Fruit fly (Drosophila melanogaster) whole organism, embryonic: Measurements from ENCODE around the gene Cln7.

Experiments used
- CG10209 ChIP-seq: fragments of 200-800 bp; sonication (Bioruptor generic); optimal IDR thresholded peaks from 3 replicates; lab custom pipeline; 2017; ENCODE audit warnings: missing biosample characterization, mild to moderate bottlenecking, missing genetic modification characterization, missing genetic modification reagents
- CG10366 ChIP-seq: fragments of 200-800 bp; sonication (Bioruptor generic); IDR thresholded peaks from 2 replicates; pipeline ENCODE4 v1.3.6; 2022; ENCODE audit warnings: missing biosample characterization, missing genetic modification characterization
- CG11093 ChIP-seq: fragments of 200-800 bp; sonication (Bioruptor generic); IDR thresholded peaks from 3 replicates; pipeline ENCODE4 v1.3.6; 2022; ENCODE audit warnings: missing biosample characterization, missing genetic modification characterization
- CG11247 ChIP-seq: fragments of 200-800 bp; sonication (Bioruptor generic); IDR thresholded peaks from 2 replicates; pipeline ENCODE4 v1.3.6; 2022; ENCODE audit warnings: missing biosample characterization, missing genetic modification characterization
- CG12104 ChIP-seq: fragments of 200-800 bp; sonication (Bioruptor generic); optimal IDR thresholded peaks from 3 replicates; lab custom pipeline; 2016; ENCODE audit warnings: missing biosample characterization, missing genetic modification characterization
- CG13424 ChIP-seq: fragments of 200-800 bp; sonication (Bioruptor generic); optimal IDR thresholded peaks from 2 replicates; lab custom pipeline; 2019; ENCODE audit warnings: missing biosample characterization, mild to moderate bottlenecking, missing genetic modification characterization, moderate library complexity
- CG1529 ChIP-seq: fragments of 200-800 bp; sonication (Bioruptor generic); optimal IDR thresholded peaks from 3 replicates; lab custom pipeline; 2018; ENCODE audit warnings: missing biosample characterization, missing genetic modification characterization
- CG17186 ChIP-seq: fragments of 200-800 bp; sonication (Bioruptor generic); optimal IDR thresholded peaks from 3 replicates; lab custom pipeline; 2017; ENCODE audit warnings: missing biosample characterization, missing genetic modification reagents, missing genetic modification characterization
- CG17328 ChIP-seq: fragments of 200-800 bp; sonication (Bioruptor generic); IDR thresholded peaks from 2 replicates; pipeline ENCODE4 v1.3.6; 2022; ENCODE audit warnings: missing biosample characterization, missing genetic modification characterization
- CG17361 ChIP-seq: fragments of 200-800 bp; sonication (Bioruptor generic); IDR thresholded peaks from 3 replicates; pipeline ENCODE4 v1.3.6; 2022; ENCODE audit warnings: missing biosample characterization, missing genetic modification characterization
- CG1792 ChIP-seq: fragments of 200-800 bp; sonication (Bioruptor generic); optimal IDR thresholded peaks from 2 replicates; lab custom pipeline; 2016; ENCODE audit warnings: missing biosample characterization, missing genetic modification characterization
- CG1832 ChIP-seq: fragments of 200-800 bp; sonication (Bioruptor generic); optimal IDR thresholded peaks from 2 replicates; lab custom pipeline; 2017; ENCODE audit warnings: missing biosample characterization, mild to moderate bottlenecking, missing genetic modification characterization, inconsistent platforms
- CG18764 ChIP-seq: fragments of 200-800 bp; sonication (Bioruptor generic); optimal IDR thresholded peaks from 3 replicates; lab custom pipeline; 2016; ENCODE audit warnings: missing biosample characterization, missing genetic modification characterization
- CG2120 ChIP-seq: fragments of 200-800 bp; sonication (Bioruptor generic); optimal IDR thresholded peaks from 3 replicates; lab custom pipeline; 2016; ENCODE audit warnings: missing biosample characterization, missing genetic modification characterization
- CG33557 ChIP-seq: fragments of 200-800 bp; sonication (Bioruptor generic); optimal IDR thresholded peaks from 2 replicates; lab custom pipeline; 2019; ENCODE audit warnings: missing biosample characterization, mild to moderate bottlenecking, missing genetic modification characterization, moderate library complexity
- CG4282 ChIP-seq: fragments of 200-800 bp; sonication (Bioruptor generic); optimal IDR thresholded peaks from 2 replicates; lab custom pipeline; 2016; ENCODE audit warnings: missing biosample characterization, missing genetic modification characterization
- CG4707 ChIP-seq: fragments of 200-800 bp; sonication (Bioruptor generic); optimal IDR thresholded peaks from 2 replicates; lab custom pipeline; 2018; ENCODE audit warnings: missing biosample characterization, mild to moderate bottlenecking, missing genetic modification characterization, moderate library complexity
- CG6175 ChIP-seq: fragments of 200-800 bp; sonication (Bioruptor generic); IDR thresholded peaks from 3 replicates; pipeline ENCODE4 v1.3.6; 2022; ENCODE audit warnings: missing biosample characterization, missing genetic modification characterization
- CG6654 ChIP-seq: fragments of 200-800 bp; sonication (Bioruptor generic); optimal IDR thresholded peaks from 2 replicates; lab custom pipeline; 2017; ENCODE audit warnings: missing biosample characterization, mild to moderate bottlenecking, missing genetic modification characterization
- CG7372 ChIP-seq: fragments of 200-800 bp; sonication (Bioruptor generic); IDR thresholded peaks from 2 replicates; pipeline ENCODE4 v1.3.6; 2022; ENCODE audit warnings: missing biosample characterization, missing genetic modification characterization
- CkIIα-i1 ChIP-seq: fragments of 200-800 bp; sonication (Bioruptor generic); IDR thresholded peaks from 2 replicates; pipeline ENCODE4 v1.3.6; 2022; ENCODE audit warnings: missing biosample characterization, missing genetic modification characterization
- D ChIP-seq, 2 experiments: fragments of 200-800 bp in 1 of 2; fragments of >200 bp in 1 of 2; sonication (Bioruptor generic) in 1 of 2; optimal IDR thresholded peaks; 2 replicates in 1 of 2; 3 replicates in 1 of 2; lab custom pipeline; 2017; ENCODE audit warnings: mild to moderate bottlenecking in 1 of 2, missing biosample characterization in 1 of 2, missing genetic modification characterization in 1 of 2, missing genetic modification reagents in 1 of 2
- D19A ChIP-seq: fragments of 200-800 bp; optimal IDR thresholded peaks from 3 replicates; lab custom pipeline; 2019; ENCODE audit warnings: missing biosample characterization, mild to moderate bottlenecking, missing genetic modification characterization, moderate library complexity
- Elba2 ChIP-seq: fragments of 200-800 bp; sonication (Bioruptor generic); optimal IDR thresholded peaks from 3 replicates; lab custom pipeline; 2016; ENCODE audit warnings: missing biosample characterization, missing genetic modification characterization
- Fer2 ChIP-seq: fragments of 200-800 bp; sonication (Bioruptor generic); optimal IDR thresholded peaks from 2 replicates; lab custom pipeline; 2018; ENCODE audit warnings: missing biosample characterization, mild to moderate bottlenecking, missing genetic modification characterization, moderate library complexity
- HHEX ChIP-seq: fragments of 200-800 bp; sonication (Bioruptor generic); optimal IDR thresholded peaks from 3 replicates; lab custom pipeline; 2017; ENCODE audit warnings: missing biosample characterization, mild to moderate bottlenecking, missing genetic modification characterization, missing genetic modification reagents
- HLH54F ChIP-seq: fragments of 200-800 bp; sonication (Bioruptor generic); optimal IDR thresholded peaks from 3 replicates; lab custom pipeline; 2016; ENCODE audit warnings: missing biosample characterization, missing genetic modification characterization
- Hr78 ChIP-seq, 2 experiments: fragments of 200-800 bp in 1 of 2; fragments of >200 bp in 1 of 2; sonication (Bioruptor generic) in 1 of 2; optimal IDR thresholded peaks; 2 replicates each; lab custom pipeline; 2017 to 2019; ENCODE audit warnings: missing biosample characterization in 2 of 2, missing genetic modification characterization in 2 of 2, mild to moderate bottlenecking in 1 of 2, moderate library complexity in 1 of 2
- Neu2 ChIP-seq: fragments of 200-800 bp; sonication (Bioruptor generic); optimal IDR thresholded peaks from 3 replicates; lab custom pipeline; 2016; ENCODE audit warnings: missing biosample characterization, missing genetic modification characterization, borderline replicate concordance
- Sox102F ChIP-seq: fragments of 200-800 bp; sonication (Bioruptor generic); optimal IDR thresholded peaks from 2 replicates; lab custom pipeline; 2018; ENCODE audit warnings: missing biosample characterization, mild to moderate bottlenecking, missing genetic modification characterization, moderate library complexity
- Ssrp ChIP-seq: fragments of 200-800 bp; sonication (Bioruptor generic); optimal IDR thresholded peaks from 2 replicates; lab custom pipeline; 2018; ENCODE audit warnings: missing biosample characterization, mild to moderate bottlenecking, missing genetic modification characterization, moderate library complexity
- TFAM ChIP-seq: fragments of 200-800 bp; sonication (Bioruptor generic); optimal IDR thresholded peaks from 2 replicates; lab custom pipeline; 2017; ENCODE audit warnings: missing biosample characterization, missing genetic modification characterization, inconsistent platforms
- Usf ChIP-seq: fragments of 200-800 bp; sonication (Bioruptor generic); optimal IDR thresholded peaks from 2 replicates; lab custom pipeline; 2017; ENCODE audit warnings: missing genotype, missing biosample characterization, missing genetic modification characterization
- Vsx1 ChIP-seq: fragments of 200-800 bp; sonication (Bioruptor generic); optimal IDR thresholded peaks from 2 replicates; lab custom pipeline; 2017; ENCODE audit warnings: missing biosample characterization, mild to moderate bottlenecking, missing genetic modification characterization, missing genetic modification reagents
- Xbp1 ChIP-seq: fragments of 200-800 bp; sonication (Bioruptor generic); optimal IDR thresholded peaks from 3 replicates; lab custom pipeline; 2016; ENCODE audit warnings: missing biosample characterization, mild to moderate bottlenecking, missing genetic modification characterization
- az2 ChIP-seq: fragments of 200-800 bp; sonication (Bioruptor generic); optimal IDR thresholded peaks from 3 replicates; lab custom pipeline; 2016; ENCODE audit warnings: missing biosample characterization, missing genetic modification characterization
- br ChIP-seq: fragments of >200 bp; optimal IDR thresholded peaks from 2 replicates; lab custom pipeline; 2017
- chif ChIP-seq, 2 experiments: fragments of 200-800 bp; sonication (Bioruptor generic); optimal IDR thresholded peaks; 3 replicates each; lab custom pipeline; 2016; ENCODE audit warnings: missing biosample characterization in 2 of 2, missing genetic modification characterization in 2 of 2
- ci ChIP-seq: fragments of 200-800 bp; sonication (Bioruptor generic); IDR thresholded peaks from 3 replicates; pipeline ENCODE4 v1.3.6; 2022; ENCODE audit warnings: missing biosample characterization, missing genetic modification characterization
- dimm ChIP-seq: fragments of 200-800 bp; sonication (Bioruptor generic); IDR thresholded peaks from 2 replicates; pipeline ENCODE4 v1.3.6; 2022; ENCODE audit warnings: missing biosample characterization, missing genetic modification characterization
- dpn ChIP-seq, 2 experiments: fragments of 200-800 bp; sonication (Bioruptor generic); optimal IDR thresholded peaks; 3 replicates each; lab custom pipeline; 2016; ENCODE audit warnings: missing biosample characterization in 2 of 2, missing genetic modification characterization in 2 of 2
- fu2 ChIP-seq: fragments of 200-800 bp; sonication (Bioruptor generic); optimal IDR thresholded peaks from 2 replicates; lab custom pipeline; 2016; ENCODE audit warnings: missing biosample characterization, missing genetic modification characterization
- h ChIP-seq: fragments of >200 bp; optimal IDR thresholded peaks from 2 replicates; lab custom pipeline; 2017
- hb ChIP-seq: fragments of 200-800 bp; sonication (Bioruptor generic); IDR thresholded peaks from 3 replicates; pipeline ENCODE4 v1.3.6; 2022; ENCODE audit warnings: missing biosample characterization, missing genetic modification characterization; ENCODE audit not compliant: partially characterized antibody
- jumu ChIP-seq: fragments of 200-800 bp; sonication (Bioruptor generic); optimal IDR thresholded peaks from 3 replicates; lab custom pipeline; 2016; ENCODE audit warnings: missing biosample characterization, missing genetic modification characterization
- nerfin-2 ChIP-seq: fragments of 200-800 bp; sonication (Bioruptor generic); IDR thresholded peaks from 2 replicates; pipeline ENCODE4 v1.3.6; 2022; ENCODE audit warnings: missing biosample characterization, missing genetic modification characterization; ENCODE audit not compliant: partially characterized antibody
- pho ChIP-seq: fragments of 200-800 bp; sonication (Bioruptor generic); optimal IDR thresholded peaks from 2 replicates; lab custom pipeline; 2016; ENCODE audit warnings: missing biosample characterization, missing genetic modification characterization
- scrt ChIP-seq: fragments of 200-800 bp; sonication (Bioruptor generic); optimal IDR thresholded peaks from 2 replicates; lab custom pipeline; 2018; ENCODE audit warnings: missing biosample characterization, mild to moderate bottlenecking, missing genetic modification characterization, moderate library complexity
- slbo ChIP-seq: fragments of 200-800 bp; sonication (Bioruptor generic); IDR thresholded peaks from 2 replicates; pipeline ENCODE4 v1.3.6; 2022; ENCODE audit warnings: missing biosample characterization, missing genetic modification characterization
- tap ChIP-seq: fragments of 200-800 bp; optimal IDR thresholded peaks from 3 replicates; lab custom pipeline; 2019; ENCODE audit warnings: missing biosample characterization, mild to moderate bottlenecking, missing genetic modification characterization, moderate library complexity
- tup ChIP-seq: fragments of 200-800 bp; sonication (Bioruptor generic); optimal IDR thresholded peaks from 2 replicates; lab custom pipeline; 2016; ENCODE audit warnings: missing biosample characterization, mild to moderate bottlenecking, missing genetic modification characterization, moderate library complexity

Cln7 gene

DNA sequence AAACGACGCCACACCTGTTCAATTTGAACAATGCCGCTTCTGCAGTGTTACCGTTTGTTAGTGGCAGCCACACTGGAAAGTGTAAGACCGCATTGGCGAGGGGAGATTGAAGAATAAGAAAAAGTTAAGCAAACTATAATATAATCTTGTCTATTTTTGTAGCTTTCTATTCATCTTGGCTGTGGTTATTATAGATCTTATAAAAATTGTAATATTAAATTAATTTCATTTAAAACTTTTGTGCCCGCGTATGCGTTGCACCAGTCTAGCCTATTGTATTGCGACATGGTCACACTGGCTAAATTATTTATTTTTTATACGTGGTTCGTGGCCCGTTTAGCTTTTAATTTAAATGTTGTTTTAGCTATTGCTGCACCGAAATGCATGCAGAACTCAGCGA, 21.6 kb downstream of the Cln7 start, which contains the start of the genes RhoGEF4 and Rint1 (continued):
- TF ChIP-seq chif (GFP tag; optimal IDR thresholded peaks at IDR 0.05; lab: Kevin White, UChicago) (peak; percentile 4 to 53), h (lab: Kevin White, UChicago) (no peak), CG1792 (GFP tag; lab: Kevin White, UChicago) (no peak), slbo (GFP tag; lab: Robert Waterston, UW) (peak; percentile 92), CG13424 (tag; lab: Kevin White, UChicago) (peak; percentile 75), Vsx1 (GFP tag; lab: Kevin White, UChicago) (no peak), CG12104 (peak; percentile 46), br (lab: Kevin White, UChicago) (no peak), CG1832 (GFP tag; lab: Kevin White, UChicago) (no peak), pho (peak; percentile 44), CG4707 (GFP tag; lab: Kevin White, UChicago) (no peak), CG6654 (GFP tag; lab: Kevin White, UChicago) (no peak), TFAM (GFP tag; lab: Kevin White, UChicago) (no peak), CkIIα-i1 (no peak), Hr78 (GFP tag; optimal IDR thresholded peaks at IDR 0.05; lab: Kevin White, UChicago) (no peak), HHEX (no peak), HLH54F (GFP tag; lab: Kevin White, UChicago) (peak; percentile 57), hb (no peak), Neu2 (no peak), Fer2 (tag; lab: Kevin White, UChicago) (peak; percentile 15), CG11247 (GFP tag; lab: Robert Waterston, UW) (peak; percentile 75), Xbp1 (GFP tag; lab: Kevin White, UChicago) (peak; percentile 91), nerfin-2 (GFP tag; lab: Robert Waterston, UW) (no peak), fu2 (GFP tag; lab: Kevin White, UChicago) (no peak), D19A (tag; lab: Kevin White, UChicago) (no peak), CG18764 (GFP tag; lab: Kevin White, UChicago) (peak; percentile 49), CG7372 (GFP tag; lab: Robert Waterston, UW) (peak; percentile 58; the same call in 1 of the 2 replicates), ci (GFP tag; lab: Robert Waterston, UW) (peak; percentile 70; the same call in 2 of the 3 replicates), D (optimal IDR thresholded peaks at IDR 0.05; lab: Kevin White, UChicago) (no peak), D (GFP tag; optimal IDR thresholded peaks at IDR 0.05; lab: Kevin White, UChicago) (peak; percentile 41), CG17186 (GFP tag; lab: Kevin White, UChicago) (peak; percentile 78), CG2120 (GFP tag; lab: Kevin White, UChicago) (peak; percentile 80), dpn (GFP tag; optimal IDR thresholded peaks at IDR 0.05; lab: Kevin White, UChicago) (peak; percentile 56 to 77), CG10209 (GFP tag; lab: Kevin White, UChicago) (peak; percentile 63), CG1529 (GFP tag; lab: Kevin White, UChicago) (peak; percentile 23), tup (GFP tag; lab: Kevin White, UChicago) (peak; percentile 60), jumu (GFP tag; lab: Kevin White, UChicago) (peak; percentile 57), CG6175 (GFP tag; lab: Robert Waterston, UW) (no peak), CG4282 (no peak), CG11093 (GFP tag; lab: Robert Waterston, UW) (peak; percentile 76; the same call in 2 of the 3 replicates), CG17328 (GFP tag; lab: Robert Waterston, UW) (peak; percentile 63), tap (tag; lab: Kevin White, UChicago) (peak; percentile 39), dimm (peak; percentile 41; the same call in 1 of the 2 replicates), Sox102F (peak; percentile 72), Elba2 (GFP tag; lab: Kevin White, UChicago) (peak; percentile 70), Usf (GFP tag; lab: Kevin White, UChicago) (peak; percentile 59), CG10366 (GFP tag; lab: Robert Waterston, UW) (peak; percentile 80), scrt (GFP tag; lab: Kevin White, UChicago) (peak; percentile 61), az2 (GFP tag; lab: Kevin White, UChicago) (peak; percentile 78), CG33557 (GFP tag; lab: Kevin White, UChicago) (peak; percentile 46), Ssrp (tag; lab: Kevin White, UChicago) (peak; percentile 76), CG17361 (GFP tag; lab: Robert Waterston, UW) (peak; percentile 74)
